Worm (Caenorhabditis elegans): ENCODE data around the gene itsn-1.

The itsn-1 gene

DNA sequence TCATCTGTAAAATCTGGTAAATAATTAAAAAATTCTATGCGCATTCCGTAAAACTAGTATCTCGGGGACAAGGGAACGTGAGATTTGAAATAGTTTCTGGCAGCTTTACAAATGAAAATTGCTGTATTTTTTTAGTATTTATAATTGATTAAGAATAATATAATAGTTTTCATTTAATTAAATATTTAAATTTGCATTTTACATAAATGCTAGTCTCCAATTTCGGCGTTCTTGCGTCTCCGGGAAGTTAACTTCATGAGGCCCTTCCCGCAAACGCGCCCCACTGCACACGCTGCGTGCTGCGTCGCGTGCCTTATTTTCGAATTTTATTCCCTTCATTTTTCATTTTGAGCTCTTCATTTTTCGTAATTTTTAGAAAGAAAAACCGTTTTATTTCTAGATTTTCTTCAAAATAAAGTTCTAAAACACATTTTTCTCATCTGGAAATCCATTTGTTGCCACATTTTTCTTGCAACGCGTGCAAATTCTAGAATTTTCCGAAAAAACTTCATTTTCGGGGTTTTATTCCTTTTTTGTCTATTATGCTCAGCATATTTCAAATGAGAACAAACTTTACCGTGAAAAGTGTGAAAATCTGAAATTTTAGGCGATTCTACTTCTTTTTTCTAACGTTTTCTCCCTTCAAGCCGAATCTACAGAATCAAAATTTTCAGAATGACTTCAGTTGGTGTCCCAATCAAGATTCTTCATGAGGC lies 31.9 kb upstream of the itsn-1 start, which contains the start of the genes snx-13 and snr-1 (continued):
- TF ChIP-seq npax-4 (tag; optimal IDR thresholded peaks at IDR 0.05) (peak; percentile 64), pag-3 (tag; optimal IDR thresholded peaks at IDR 0.05; ENCODE audit: borderline replicate concordance) (peak; percentile 88), unc-3 (GFP tag; conservative IDR thresholded peaks at IDR 0.05) (peak; percentile 72; the same call in 1 of the 2 replicates), unc-3 (tag; optimal IDR thresholded peaks at IDR 0.05) (peak; percentile 96), ceh-31 (tag; optimal IDR thresholded peaks at IDR 0.05) (peak; percentile 99), ceh-30 (tag; optimal IDR thresholded peaks at IDR 0.05) (no peak), F13H6.1 (tag; optimal IDR thresholded peaks at IDR 0.05) (peak; percentile 93), nhr-232 (tag; optimal IDR thresholded peaks at IDR 0.05) (no peak), pha-2 (tag; optimal IDR thresholded peaks at IDR 0.05) (peak; percentile 94), hlh-13 (GFP tag; optimal IDR thresholded peaks at IDR 0.05) (peak; percentile 71), unc-55 (GFP tag; optimal IDR thresholded peaks at IDR 0.05) (no peak), K02D7.2 (tag; optimal IDR thresholded peaks at IDR 0.05) (peak; percentile 90), elt-2 (tag; optimal IDR thresholded peaks at IDR 0.05) (peak; percentile 99), hlh-15 (tag; optimal IDR thresholded peaks at IDR 0.05) (peak; percentile 97), ceh-19 (GFP tag; optimal IDR thresholded peaks at IDR 0.05) (peak; percentile 94), ttx-3 (tag; optimal IDR thresholded peaks at IDR 0.05) (peak; percentile 95), ref-2 (tag; optimal IDR thresholded peaks at IDR 0.05) (peak; percentile 98), ceh-2 (tag; optimal IDR thresholded peaks at IDR 0.05) (peak; percentile 95), pat-9 (tag; optimal IDR thresholded peaks at IDR 0.05) (peak; percentile 79), C08G9.2 (tag; optimal IDR thresholded peaks at IDR 0.05) (peak; percentile 94), pax-1 (tag; optimal IDR thresholded peaks at IDR 0.05) (no peak), ceh-22 (tag; optimal IDR thresholded peaks at IDR 0.05) (no peak), ets-4 (tag; optimal IDR thresholded peaks at IDR 0.05) (peak; percentile 93), ceh-18 (tag; optimal IDR thresholded peaks at IDR 0.05) (peak; percentile 54), che-1 (tag; optimal IDR thresholded peaks at IDR 0.05) (peak; percentile 83), fax-1 (tag; optimal IDR thresholded peaks at IDR 0.05) (peak; percentile 96), ama-1 (optimal IDR thresholded peaks at IDR 0.05) (no peak), K09A11.1 (tag; optimal IDR thresholded peaks at IDR 0.05; ENCODE audit: insufficient read depth) (no peak)

DNA sequence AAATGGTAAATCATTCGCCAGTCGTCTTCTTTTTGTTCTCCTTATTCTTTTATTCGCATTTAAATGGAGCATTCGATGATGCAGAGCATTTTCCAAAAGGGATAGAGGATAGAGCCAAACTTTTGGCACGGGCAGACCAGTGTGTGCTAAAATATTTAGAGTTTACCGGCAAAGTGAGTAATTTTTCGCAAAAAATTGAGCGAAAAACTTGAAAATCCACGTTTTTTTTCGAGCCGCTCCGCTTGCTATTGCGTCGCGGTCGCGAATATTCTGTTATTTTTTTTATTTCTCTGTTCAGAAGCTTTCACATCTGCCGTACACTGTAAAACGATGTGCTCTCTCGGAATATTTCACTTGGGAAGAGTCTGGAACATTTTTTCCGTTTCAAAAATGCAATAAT lies 30.6 kb upstream of the itsn-1 start, which contains the start of gene Y116A8C.43:
Y116A8C.43 (plus strand) TSS at position 3 of the 400 bp plus-strand sequence.
- TF ChIP-seq nhr-11 (tag; optimal IDR thresholded peaks at IDR 0.05) (no peak), ceh-14 (tag; optimal IDR thresholded peaks at IDR 0.05) (no peak), zip-5 (tag; optimal IDR thresholded peaks at IDR 0.05) (no peak), ceh-6 (GFP tag; optimal IDR thresholded peaks at IDR 0.05) (no peak), hlh-6 (tag; optimal IDR thresholded peaks at IDR 0.05) (no peak), ceh-34 (tag; optimal IDR thresholded peaks at IDR 0.05) (no peak), nfya-1 (tag; optimal IDR thresholded peaks at IDR 0.05) (no peak), ama-1 (optimal IDR thresholded peaks at IDR 0.05) (no peak), ztf-16 (tag; optimal IDR thresholded peaks at IDR 0.05) (no peak), ref-2 (tag; optimal IDR thresholded peaks at IDR 0.05) (no peak), unc-3 (GFP tag; conservative IDR thresholded peaks at IDR 0.05) (no peak), unc-3 (tag; optimal IDR thresholded peaks at IDR 0.05) (no peak), mec-3 (tag; optimal IDR thresholded peaks at IDR 0.05; ENCODE audit: borderline replicate concordance) (no peak), eyg-1 (tag; optimal IDR thresholded peaks at IDR 0.05) (no peak), ets-4 (tag; optimal IDR thresholded peaks at IDR 0.05) (no peak), fkh-6 (tag; optimal IDR thresholded peaks at IDR 0.05) (no peak), odd-2 (tag; optimal IDR thresholded peaks at IDR 0.05) (no peak), K02D7.2 (tag; optimal IDR thresholded peaks at IDR 0.05) (no peak)
